Fruit fly (Drosophila melanogaster) whole organism, prepupa: Measurements from ENCODE around the gene CG9586.

Source experiments
- CG1621 ChIP-seq: fragments of 200-800 bp; sonication (Bioruptor generic); optimal IDR thresholded peaks from 3 replicates; lab custom pipeline; 2018; ENCODE audit warnings: missing biosample characterization, mild to moderate bottlenecking, missing genetic modification characterization
- Lpt ChIP-seq: fragments of 200-800 bp; sonication (Bioruptor generic); optimal IDR thresholded peaks from 3 replicates; lab custom pipeline; 2016; ENCODE audit warnings: missing biosample characterization, missing genetic modification characterization
- Sox102F ChIP-seq: fragments of 200-800 bp; sonication (Bioruptor generic); optimal IDR thresholded peaks from 2 replicates; lab custom pipeline; 2016; ENCODE audit warnings: missing biosample characterization, mild to moderate bottlenecking, missing genetic modification characterization
- fd85E ChIP-seq: fragments of 200-800 bp; sonication (Bioruptor generic); optimal IDR thresholded peaks from 3 replicates; lab custom pipeline; 2016; ENCODE audit warnings: missing biosample characterization, missing genetic modification characterization
- lz ChIP-seq: fragments of 200-800 bp; sonication (Bioruptor generic); optimal IDR thresholded peaks from 3 replicates; lab custom pipeline; 2016; ENCODE audit warnings: missing biosample characterization, missing genetic modification characterization

DNA sequence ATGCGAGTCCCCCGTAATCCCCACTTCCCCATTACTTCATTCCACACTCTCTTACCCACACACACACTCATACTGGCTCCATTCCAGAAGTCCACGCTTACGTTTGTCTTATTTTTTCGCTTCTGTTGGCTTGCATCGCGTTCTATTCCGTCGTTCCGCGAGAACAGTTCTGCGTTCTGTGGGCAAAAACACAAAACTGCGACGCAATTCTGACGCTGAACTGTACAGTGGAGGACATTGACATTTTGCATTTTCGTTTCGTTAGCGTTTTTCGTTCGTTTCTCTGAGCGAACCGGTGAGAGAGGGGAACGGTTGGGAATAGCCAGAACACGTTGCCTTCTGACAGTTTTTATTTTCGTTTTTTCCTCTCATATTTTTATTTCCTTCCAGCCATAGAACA is 37.1 kb upstream of the CG9586 start:
- TF ChIP-seq fd85E (GFP tag; lab: Kevin White, UChicago) (peak; percentile 41), CG1621 (peak; percentile 68), Sox102F (GFP tag; lab: Kevin White, UChicago) (peak; percentile 22), lz (GFP tag; lab: Kevin White, UChicago) (no peak), Lpt (GFP tag; lab: Kevin White, UChicago) (peak; percentile 69)
